Worm (Caenorhabditis elegans) whole organism, late embryonic: Measurements from ENCODE around the gene cnnm-5.
A peak's percentile ranks its signal among the peaks of the same experiment; 100 is the strongest.

ENCODE experiments used
- C08G9.2 ChIP-seq: sonication (generic microtip); optimal IDR thresholded peaks from 2 replicates; lab custom pipeline; 2016; ENCODE audit warnings: mild to moderate bottlenecking, missing genetic modification characterization, moderate library complexity, missing compliant biosample characterization
- T23F11.4 ChIP-seq: fragments of 200-800 bp; sonication (Bioruptor generic); optimal IDR thresholded peaks from 2 replicates; lab custom pipeline; 2018; ENCODE audit warnings: mild to moderate bottlenecking, missing genetic modification characterization, missing compliant biosample characterization
- Y22D7AL.16 ChIP-seq: sonication (generic microtip); optimal IDR thresholded peaks from 2 replicates; lab custom pipeline; 2016; ENCODE audit warnings: missing genetic modification characterization, missing compliant biosample characterization
- ahr-1 ChIP-seq: sonication (generic microtip); optimal IDR thresholded peaks from 2 replicates; lab custom pipeline; 2016; ENCODE audit warnings: missing genetic modification characterization, missing compliant biosample characterization
- ama-1 ChIP-seq: fragments of 150-350 bp; optimal IDR thresholded peaks from 2 replicates; lab custom pipeline; 2014
- ceh-14 ChIP-seq: sonication (generic microtip); optimal IDR thresholded peaks from 2 replicates; lab custom pipeline; 2016; ENCODE audit warnings: missing genotype, missing genetic modification characterization, missing compliant biosample characterization
- ceh-18 ChIP-seq: sonication (generic microtip); optimal IDR thresholded peaks from 2 replicates; lab custom pipeline; 2016; ENCODE audit warnings: missing genetic modification characterization, missing compliant biosample characterization
- ceh-19 ChIP-seq: fragments of 200-800 bp; sonication (Bioruptor generic); optimal IDR thresholded peaks from 2 replicates; lab custom pipeline; 2018; ENCODE audit warnings: mild to moderate bottlenecking, missing genetic modification characterization, missing compliant biosample characterization
- ceh-2 ChIP-seq: sonication (generic microtip); optimal IDR thresholded peaks from 2 replicates; lab custom pipeline; 2016; ENCODE audit warnings: missing genotype, missing genetic modification characterization, missing compliant biosample characterization
- ceh-22 ChIP-seq: sonication (generic microtip); optimal IDR thresholded peaks from 2 replicates; lab custom pipeline; 2017; ENCODE audit warnings: missing biosample characterization, missing genetic modification characterization
- ceh-24 ChIP-seq: sonication (generic microtip); optimal IDR thresholded peaks from 2 replicates; lab custom pipeline; 2016; ENCODE audit warnings: mild to moderate bottlenecking, missing genetic modification characterization, missing compliant biosample characterization
- ceh-31 ChIP-seq: sonication (generic microtip); optimal IDR thresholded peaks from 2 replicates; lab custom pipeline; 2016; ENCODE audit warnings: missing genetic modification characterization, missing compliant biosample characterization
- ceh-48 ChIP-seq: sonication (generic microtip); optimal IDR thresholded peaks from 2 replicates; lab custom pipeline; 2016; ENCODE audit warnings: missing genetic modification characterization, inconsistent platforms, missing compliant biosample characterization
- ceh-6 ChIP-seq: fragments of 200-800 bp; sonication (Bioruptor generic); optimal IDR thresholded peaks from 2 replicates; lab custom pipeline; 2018; ENCODE audit warnings: mild to moderate bottlenecking, missing genetic modification characterization, missing compliant biosample characterization
- dmd-4 ChIP-seq: sonication (generic microtip); optimal IDR thresholded peaks from 2 replicates; lab custom pipeline; 2016; ENCODE audit warnings: borderline replicate concordance, missing genetic modification characterization, missing compliant biosample characterization
- dve-1 ChIP-seq: sonication (generic microtip); optimal IDR thresholded peaks from 2 replicates; lab custom pipeline; 2017; ENCODE audit warnings: antibody characterized with exemption, mild to moderate bottlenecking, missing genetic modification characterization, missing compliant biosample characterization
- elt-2 ChIP-seq: sonication (generic microtip); optimal IDR thresholded peaks from 2 replicates; lab custom pipeline; 2016; ENCODE audit warnings: missing genetic modification reagents, missing genetic modification characterization, missing compliant biosample characterization
- eyg-1 ChIP-seq: sonication (generic microtip); optimal IDR thresholded peaks from 2 replicates; lab custom pipeline; 2016; ENCODE audit warnings: missing genotype, missing genetic modification characterization, missing compliant biosample characterization
- fax-1 ChIP-seq: sonication (generic microtip); optimal IDR thresholded peaks from 2 replicates; lab custom pipeline; 2016; ENCODE audit warnings: missing genotype, missing genetic modification characterization, missing compliant biosample characterization
- fkh-10 ChIP-seq: fragments of 150-350 bp; optimal IDR thresholded peaks from 2 replicates; lab custom pipeline; 2014; ENCODE audit warnings: missing biosample characterization, missing genetic modification reagents, missing genetic modification characterization
- fkh-6 ChIP-seq: sonication (generic microtip); optimal IDR thresholded peaks from 2 replicates; lab custom pipeline; 2016; ENCODE audit warnings: missing genetic modification characterization, missing compliant biosample characterization
- gmeb-2 ChIP-seq: sonication (generic microtip); optimal IDR thresholded peaks from 2 replicates; lab custom pipeline; 2016; ENCODE audit warnings: missing genetic modification characterization, inconsistent platforms, missing compliant biosample characterization
- hlh-15 ChIP-seq: sonication (generic microtip); optimal IDR thresholded peaks from 2 replicates; lab custom pipeline; 2016; ENCODE audit warnings: missing genetic modification characterization, missing compliant biosample characterization
- hlh-30 ChIP-seq: sonication (generic microtip); optimal IDR thresholded peaks from 2 replicates; lab custom pipeline; 2017; ENCODE audit warnings: antibody characterized with exemption, missing genetic modification characterization, missing compliant biosample characterization; ENCODE audit not compliant: insufficient read depth
- hlh-6 ChIP-seq: sonication (generic microtip); optimal IDR thresholded peaks from 2 replicates; lab custom pipeline; 2016; ENCODE audit warnings: missing genotype, missing genetic modification characterization, missing compliant biosample characterization
- madf-2 ChIP-seq: sonication (generic microtip); optimal IDR thresholded peaks from 2 replicates; lab custom pipeline; 2017; ENCODE audit warnings: missing genetic modification characterization, missing compliant biosample characterization
- mec-3 ChIP-seq: sonication (generic microtip); optimal IDR thresholded peaks from 2 replicates; lab custom pipeline; 2016; ENCODE audit warnings: borderline replicate concordance, missing genetic modification characterization, missing compliant biosample characterization
- nfya-1 ChIP-seq: sonication (generic microtip); optimal IDR thresholded peaks from 2 replicates; lab custom pipeline; 2017; ENCODE audit warnings: missing genetic modification characterization, mild to moderate bottlenecking, missing compliant biosample characterization, antibody characterized with exemption, moderate library complexity
- nhr-11 ChIP-seq: fragments of 150-350 bp; optimal IDR thresholded peaks from 2 replicates; lab custom pipeline; 2014; ENCODE audit warnings: missing biosample characterization, missing genetic modification characterization
- pha-4 ChIP-seq: fragments of 150-350 bp; optimal IDR thresholded peaks from 2 replicates; lab custom pipeline; 2018; ENCODE audit warnings: missing biosample characterization, missing genetic modification reagents, missing genetic modification characterization
- pros-1 ChIP-seq: fragments of 150-350 bp; optimal IDR thresholded peaks from 2 replicates; lab custom pipeline; 2014; ENCODE audit warnings: missing biosample characterization, missing genetic modification reagents, missing genetic modification characterization
- ref-2 ChIP-seq: sonication (generic microtip); optimal IDR thresholded peaks from 2 replicates; lab custom pipeline; 2016; ENCODE audit warnings: missing genetic modification characterization, missing compliant biosample characterization
- sdc-2 ChIP-seq: sonication (generic microtip); optimal IDR thresholded peaks from 2 replicates; lab custom pipeline; 2016; ENCODE audit warnings: missing genotype, missing genetic modification characterization, missing compliant biosample characterization
- tbx-2 ChIP-seq: sonication (generic microtip); optimal IDR thresholded peaks from 2 replicates; lab custom pipeline; 2016; ENCODE audit warnings: missing genetic modification characterization, missing compliant biosample characterization
- tbx-7 ChIP-seq: sonication (generic microtip); optimal IDR thresholded peaks from 2 replicates; lab custom pipeline; 2016; ENCODE audit warnings: missing genotype, missing genetic modification characterization, missing compliant biosample characterization
- ttx-3 ChIP-seq: sonication (generic microtip); optimal IDR thresholded peaks from 2 replicates; lab custom pipeline; 2016; ENCODE audit warnings: missing genetic modification reagents, missing genetic modification characterization, missing compliant biosample characterization
- unc-3 ChIP-seq, 2 experiments: fragments of 200-800 bp in 1 of 2; sonication (Bioruptor generic) in 1 of 2; sonication (generic microtip) in 1 of 2; conservative IDR thresholded peaks in 1 of 2; optimal IDR thresholded peaks in 1 of 2; 2 replicates each; pipeline versions ENCODE4 v1.3.6 to Lab custom; 2016 to 2022; ENCODE audit warnings: missing compliant biosample characterization in 2 of 2, missing genetic modification characterization in 2 of 2, missing genetic modification reagents in 1 of 2
- unc-55 ChIP-seq: sonication (generic microtip); optimal IDR thresholded peaks from 2 replicates; lab custom pipeline; 2017; ENCODE audit warnings: missing biosample characterization, missing genetic modification reagents, missing genetic modification characterization
- unc-86 ChIP-seq: sonication (generic microtip); optimal IDR thresholded peaks from 2 replicates; lab custom pipeline; 2016; ENCODE audit warnings: missing genetic modification characterization, missing compliant biosample characterization

The cnnm-5 gene

ce11 chrIII:3834800-3835271 is 5.8 kb upstream of the cnnm-5 start, which contains the start of gene cyp-25A2:
Gene cyp-25A2, plus strand, starts transcription at chrIII:3835221.
- TF ChIP-seq ceh-31 (no peak), ceh-2 (tag; lab: Kevin White, UChicago) (no peak), elt-2 (tag; lab: Kevin White, UChicago) (peak; percentile 51)
- TF ChIP-seq, all 69 proteins: peak for 1

ce11 chrIII:3832291-3832690 is 3.3 kb upstream of the cnnm-5 start, which contains the start of gene cyp-25A1:
Gene cyp-25A1, plus strand, starts transcription at chrIII:3832591.
- TF ChIP-seq dve-1 (no peak), ceh-14 (tag; lab: Kevin White, UChicago) (no peak), eyg-1 (no peak), ceh-22 (tag; lab: Kevin White, UChicago) (no peak), fax-1 (tag; lab: Kevin White, UChicago) (no peak), ceh-31 (no peak), ceh-48 (tag; lab: Kevin White, UChicago) (no peak), fkh-10 (GFP tag; lab: Kevin White, UChicago) (no peak), dmd-4 (tag; lab: Kevin White, UChicago) (no peak), mec-3 (tag; lab: Kevin White, UChicago) (no peak), ceh-6 (GFP tag; lab: Kevin White, UChicago) (no peak), C08G9.2 (tag; lab: Kevin White, UChicago) (no peak), sdc-2 (no peak), ahr-1 (tag; lab: Kevin White, UChicago) (no peak), hlh-15 (tag; lab: Kevin White, UChicago) (no peak), ceh-18 (tag; lab: Kevin White, UChicago) (no peak), hlh-6 (tag; lab: Kevin White, UChicago) (no peak), nhr-11 (tag; lab: Kevin White, UChicago) (no peak), T23F11.4 (GFP tag; lab: Kevin White, UChicago) (no peak), madf-2 (tag; lab: Kevin White, UChicago) (no peak)

DNA sequence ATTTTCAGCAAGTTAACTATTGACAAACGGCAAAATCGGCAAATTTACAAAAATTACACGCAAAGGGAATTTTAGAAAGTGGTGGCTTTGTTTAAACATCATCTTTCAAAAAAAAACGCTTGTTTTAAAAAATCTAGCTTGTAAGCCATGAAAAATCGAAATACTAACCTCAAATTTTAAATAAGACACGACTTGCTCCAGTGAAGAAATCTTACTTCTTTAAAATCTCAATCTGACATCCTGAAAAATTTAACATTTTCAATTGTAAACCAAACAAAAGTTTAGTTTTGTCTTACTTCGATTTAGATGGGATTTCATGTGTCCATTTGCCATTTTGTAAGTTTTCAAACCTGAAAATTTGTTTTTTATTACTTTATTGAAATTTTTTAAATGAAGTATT is 2.8 kb upstream of the cnnm-5 start:
- TF ChIP-seq ceh-2 (tag; lab: Kevin White, UChicago) (no peak), fkh-6 (tag; lab: Kevin White, UChicago) (no peak), hlh-6 (tag; lab: Kevin White, UChicago) (no peak), fkh-10 (GFP tag; lab: Kevin White, UChicago) (no peak), elt-2 (tag; lab: Kevin White, UChicago) (no peak)
- TF ChIP-seq, all 69 proteins: peak for 0

- TF ChIP-seq ref-2 (tag; lab: Kevin White, UChicago) (no peak), ceh-48 (tag; lab: Kevin White, UChicago) (peak; percentile 33), ama-1 (lab: Kevin White, UChicago) (no peak)
Measured at ce11 chrIII:3831381-3831780, 2.4 kb upstream of the cnnm-5 start, which contains the start of gene C36A4.10. Gene C36A4.10, minus strand, starts transcription at chrIII:3831481.

ce11 chrIII:3821969-3822453 is 7.0 kb downstream of the cnnm-5 start, which contains the start of gene amx-1:
Gene amx-1, plus strand, starts transcription at chrIII:3822403.
- TF ChIP-seq hlh-30 (peak; percentile 58), ceh-31 (peak; percentile 4), nfya-1 (tag; lab: Kevin White, UChicago) (no peak)

DNA sequence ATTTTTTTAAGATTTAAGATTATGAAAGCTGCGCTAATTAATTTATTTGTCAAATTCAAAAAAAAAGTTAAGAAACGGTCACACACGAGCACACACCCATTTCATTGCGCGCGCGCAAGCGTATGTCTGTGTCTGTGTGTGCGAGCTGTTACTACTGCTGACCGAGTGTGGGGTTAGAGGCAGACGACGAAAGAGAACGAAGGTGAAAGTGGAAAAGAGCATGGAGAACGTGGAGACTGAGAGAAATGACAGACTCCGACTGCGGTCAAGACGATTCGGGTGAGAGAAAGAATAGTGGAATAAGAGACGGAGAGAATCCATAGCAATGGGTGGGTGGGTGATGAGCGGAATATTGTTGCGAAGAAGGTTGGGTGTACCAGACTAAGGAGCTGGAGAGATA is 8.9 kb downstream of the cnnm-5 start:
- TF ChIP-seq tbx-7 (tag; lab: Kevin White, UChicago) (no peak), ceh-19 (GFP tag; lab: Kevin White, UChicago) (peak; percentile 20), nfya-1 (tag; lab: Kevin White, UChicago) (peak; percentile 79), sdc-2 (peak; percentile 67), pha-4 (tag; lab: Kevin White, UChicago) (no peak), ceh-18 (tag; lab: Kevin White, UChicago) (peak; percentile 53), ama-1 (lab: Kevin White, UChicago) (peak; percentile 16), unc-55 (GFP tag; lab: Kevin White, UChicago) (peak; percentile 96), ceh-2 (tag; lab: Kevin White, UChicago) (peak; percentile 39), Y22D7AL.16 (no peak), unc-86 (tag; lab: Kevin White, UChicago) (no peak), ceh-14 (tag; lab: Kevin White, UChicago) (peak; percentile 44), gmeb-2 (tag; lab: Kevin White, UChicago) (no peak), hlh-30 (peak; percentile 77), hlh-6 (tag; lab: Kevin White, UChicago) (no peak), ttx-3 (no peak), pros-1 (peak; percentile 88), nhr-11 (tag; lab: Kevin White, UChicago) (no peak), ceh-31 (peak; percentile 81), ceh-24 (tag; lab: Kevin White, UChicago) (no peak), tbx-2 (tag; lab: Kevin White, UChicago) (peak; percentile 71), unc-3 (GFP tag; conservative IDR thresholded peaks at IDR 0.05; lab: Robert Waterston, UW) (no peak), unc-3 (tag; optimal IDR thresholded peaks at IDR 0.05; lab: Kevin White, UChicago) (no peak), ref-2 (tag; lab: Kevin White, UChicago) (peak; percentile 69)
